Worm (Caenorhabditis elegans): ENCODE results near the gene nlp-49.

DNA sequence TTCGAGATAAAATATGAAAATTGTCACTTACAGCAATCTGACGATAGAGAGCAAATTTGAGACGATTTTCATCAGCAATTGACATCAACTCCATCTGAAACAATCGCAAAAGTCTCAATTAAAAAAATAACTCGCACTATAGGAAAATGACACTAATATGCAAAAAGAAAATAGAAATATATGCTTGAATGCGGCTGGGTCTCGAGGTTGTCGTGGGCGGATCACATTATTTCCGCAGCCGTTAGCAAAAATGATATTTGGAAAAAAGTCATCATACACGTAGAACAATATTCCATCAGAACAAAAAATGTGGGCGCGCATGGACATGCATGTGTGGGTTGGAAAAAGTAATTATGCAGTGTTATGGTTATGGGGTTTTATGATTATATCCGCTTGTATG, 12.8 kb downstream of the nlp-49 start, which contains the start of gene Y23B4A.1:
- TF ChIP-seq blmp-1 (tag; optimal IDR thresholded peaks at IDR 0.05) (no peak), mls-2 (tag; optimal IDR thresholded peaks at IDR 0.05) (no peak), unc-39 (tag; optimal IDR thresholded peaks at IDR 0.05) (no peak), nhr-28 (tag; optimal IDR thresholded peaks at IDR 0.05) (no peak), lin-13 (tag; optimal IDR thresholded peaks at IDR 0.05) (no peak), mep-1 (tag; optimal IDR thresholded peaks at IDR 0.05) (no peak), unc-62 (GFP tag; optimal IDR thresholded peaks at IDR 0.05) (no peak), ztf-11 (tag; optimal IDR thresholded peaks at IDR 0.05) (no peak), elt-1 (tag; optimal IDR thresholded peaks at IDR 0.05; ENCODE audit: borderline replicate concordance, insufficient read depth) (no peak)

All from whole organism, mixed stage, embryonic.